Fruit fly (Drosophila melanogaster): ENCODE data around the gene Nna1.

The Nna1 gene

DNA sequence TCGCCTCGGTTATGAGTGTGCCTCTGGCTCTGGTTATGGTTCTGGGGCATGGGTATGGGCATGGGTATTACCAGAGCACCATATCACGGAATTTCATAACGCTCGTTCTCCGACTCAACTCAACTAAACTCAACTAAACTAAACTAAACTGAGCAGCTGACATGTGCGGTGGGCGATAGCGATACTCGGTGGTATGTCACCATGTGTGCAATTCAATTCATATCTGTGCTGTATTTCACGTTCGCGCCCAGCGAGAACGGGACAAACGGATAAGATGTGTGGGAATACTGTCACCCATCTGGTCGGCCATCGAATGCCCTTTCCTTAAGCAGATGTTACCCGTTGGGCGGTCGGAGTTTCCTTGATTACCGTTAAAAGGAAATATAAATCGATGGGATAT lies 11.8 kb upstream of the Nna1 start, which contains the start of gene CG12177 (continued):
- no peak for TF ChIP-seq sima (GFP tag; optimal IDR thresholded peaks at IDR 0.05)
- TF ChIP-seq BtbVII (GFP tag; optimal IDR thresholded peaks at IDR 0.05) = no peak
- peak; percentile 71 for TF ChIP-seq Med (GFP tag)
- no peak for TF ChIP-seq CG8290 (GFP tag; optimal IDR thresholded peaks at IDR 0.05)
- peak in 1 of 2 experiments; percentile 41 for TF ChIP-seq CG8290 (tag; optimal IDR thresholded peaks at IDR 0.05)
- no peak for TF ChIP-seq CG4360 (GFP tag; IDR thresholded peaks at IDR 0.05)
- no peak for TF ChIP-seq zfh2 (GFP tag; optimal IDR thresholded peaks at IDR 0.05)
- peak; percentile 75 for TF ChIP-seq CG10543 (GFP tag; optimal IDR thresholded peaks at IDR 0.05)
- peak in 1 of 2 experiments; percentile 66 for TF ChIP-seq Pdp1 (GFP tag; optimal IDR thresholded peaks at IDR 0.05)
- no peak for TF ChIP-seq CG11504 (tag; optimal IDR thresholded peaks at IDR 0.05)
- no peak for TF ChIP-seq kah (GFP tag; optimal IDR thresholded peaks at IDR 0.05)
- no peak for TF ChIP-seq Bteb2 (GFP tag; optimal IDR thresholded peaks at IDR 0.05)
- TF ChIP-seq CG18476 (GFP tag; optimal IDR thresholded peaks at IDR 0.05) = no peak
- peak; percentile 9 for TF ChIP-seq BEAF-32 (GFP tag; optimal IDR thresholded peaks at IDR 0.05)
- TF ChIP-seq Spps (tag; optimal IDR thresholded peaks at IDR 0.05) = no peak
- TF ChIP-seq CG18011 (GFP tag; optimal IDR thresholded peaks at IDR 0.05) = no peak
- peak in 1 of 2 experiments; percentile 30 for TF ChIP-seq crp (GFP tag; optimal IDR thresholded peaks at IDR 0.05)
- TF ChIP-seq H15 (GFP tag; IDR thresholded peaks at IDR 0.05) = no peak
- no peak for TF ChIP-seq CG10147 (GFP tag; optimal IDR thresholded peaks at IDR 0.05)
- peak; percentile 64 for TF ChIP-seq mirr (GFP tag; optimal IDR thresholded peaks at IDR 0.05)
- no peak for TF ChIP-seq CG34224 (GFP tag; IDR thresholded peaks at IDR 0.05; ENCODE audit: partially characterized antibody)
- TF ChIP-seq CG9817 (tag; optimal IDR thresholded peaks at IDR 0.05) = no peak
- no peak for TF ChIP-seq dmrt11E (tag; optimal IDR thresholded peaks at IDR 0.05)
- TF ChIP-seq CG17186 (GFP tag; optimal IDR thresholded peaks at IDR 0.05) = no peak
- TF ChIP-seq twi (tag; optimal IDR thresholded peaks at IDR 0.05) = peak; percentile 97
- no peak for TF ChIP-seq Kr (GFP tag; optimal IDR thresholded peaks at IDR 0.05)
- TF ChIP-seq tap (tag; optimal IDR thresholded peaks at IDR 0.05) = no peak
- TF ChIP-seq CG1603 (tag; optimal IDR thresholded peaks at IDR 0.05) = no peak
- no peak for TF ChIP-seq CG2678 (tag; optimal IDR thresholded peaks at IDR 0.05)
- TF ChIP-seq lab (GFP tag; optimal IDR thresholded peaks at IDR 0.05) = no peak
- TF ChIP-seq sd (tag; optimal IDR thresholded peaks at IDR 0.05) = peak; percentile 57
- no peak for TF ChIP-seq CG15601 (tag; optimal IDR thresholded peaks at IDR 0.05)
- no peak for TF ChIP-seq CG11085 (GFP tag; IDR thresholded peaks at IDR 0.05)
- no peak for TF ChIP-seq D19B (GFP tag; optimal IDR thresholded peaks at IDR 0.05)
- 0 out of 2 replicates have a peak, but pooled peaks have one; percentile 20 for TF ChIP-seq Dref (GFP tag; IDR thresholded peaks at IDR 0.05)
- no peak for TF ChIP-seq sna (GFP tag; IDR thresholded peaks at IDR 0.05; ENCODE audit: partially characterized antibody)
- no peak for TF ChIP-seq CG4854 (GFP tag; optimal IDR thresholded peaks at IDR 0.05)
- TF ChIP-seq ato (GFP tag; IDR thresholded peaks at IDR 0.05; ENCODE audit: partially characterized antibody) = no peak
- no peak for TF ChIP-seq Ada2b (GFP tag; IDR thresholded peaks at IDR 0.05)
- TF ChIP-seq z (GFP tag; IDR thresholded peaks at IDR 0.05) = peak; percentile 44; the same call in 1 of the 3 replicates
- no peak for TF ChIP-seq ash1 (GFP tag; optimal IDR thresholded peaks at IDR 0.05)
- no peak for TF ChIP-seq CG10366 (GFP tag; IDR thresholded peaks at IDR 0.05)
- no peak for TF ChIP-seq CG7963 (GFP tag; IDR thresholded peaks at IDR 0.05; ENCODE audit: partially characterized antibody)
- no peak for TF ChIP-seq CG11398 (GFP tag; optimal IDR thresholded peaks at IDR 0.05)
- TF ChIP-seq tio (GFP tag; optimal IDR thresholded peaks at IDR 0.05) = no peak
- peak; percentile 60; the same call in 1 of the 2 replicates for TF ChIP-seq CG10321 (GFP tag; IDR thresholded peaks at IDR 0.05)
- TF ChIP-seq CG18599 (GFP tag; optimal IDR thresholded peaks at IDR 0.05) = no peak
- peak; percentile 0 for TF ChIP-seq Hey (tag; optimal IDR thresholded peaks at IDR 0.05)
- no peak for TF ChIP-seq phol (tag; optimal IDR thresholded peaks at IDR 0.05)
- no peak for TF ChIP-seq tll (GFP tag; optimal IDR thresholded peaks at IDR 0.05)
